Fruit fly (Drosophila melanogaster) whole organism, embryonic: ENCODE results near the gene Ykt6.

ENCODE experiments used
- Bdp1 ChIP-seq: fragments of 200-800 bp; sonication (Bioruptor generic); optimal IDR thresholded peaks from 3 replicates; lab custom pipeline; 2016; ENCODE audit warnings: missing biosample characterization, missing genetic modification characterization
- CG1602 ChIP-seq: fragments of 200-800 bp; sonication (Bioruptor generic); optimal IDR thresholded peaks from 3 replicates; lab custom pipeline; 2016; ENCODE audit warnings: missing biosample characterization, missing genetic modification characterization
- CG1603 ChIP-seq: fragments of 200-800 bp; sonication (Bioruptor generic); optimal IDR thresholded peaks from 2 replicates; lab custom pipeline; 2019; ENCODE audit warnings: missing biosample characterization, mild to moderate bottlenecking, missing genetic modification characterization, moderate library complexity
- CG18476 ChIP-seq: fragments of 200-800 bp; sonication (Bioruptor generic); optimal IDR thresholded peaks from 2 replicates; lab custom pipeline; 2016; ENCODE audit warnings: missing biosample characterization, mild to moderate bottlenecking, missing genetic modification characterization
- CG30431 ChIP-seq: fragments of 200-800 bp; sonication (Bioruptor generic); optimal IDR thresholded peaks from 2 replicates; lab custom pipeline; 2017; ENCODE audit warnings: missing biosample characterization, missing genetic modification characterization
- CG31441 ChIP-seq: fragments of 200-800 bp; sonication (Bioruptor generic); IDR thresholded peaks from 2 replicates; pipeline ENCODE4 v1.3.6; 2022; ENCODE audit warnings: missing biosample characterization, missing genetic modification characterization
- CG3407 ChIP-seq: fragments of 200-800 bp; sonication (Bioruptor generic); optimal IDR thresholded peaks from 2 replicates; lab custom pipeline; 2018; ENCODE audit warnings: missing biosample characterization, mild to moderate bottlenecking, missing genetic modification characterization
- CG34224 ChIP-seq: fragments of 200-800 bp; sonication (Bioruptor generic); IDR thresholded peaks from 3 replicates; pipeline ENCODE4 v1.3.6; 2022; ENCODE audit warnings: missing biosample characterization, missing genetic modification characterization; ENCODE audit not compliant: partially characterized antibody
- CG4282 ChIP-seq: fragments of 200-800 bp; sonication (Bioruptor generic); optimal IDR thresholded peaks from 2 replicates; lab custom pipeline; 2016; ENCODE audit warnings: missing biosample characterization, missing genetic modification characterization
- CG7987 ChIP-seq: fragments of 200-800 bp; sonication (Bioruptor generic); optimal IDR thresholded peaks from 2 replicates; lab custom pipeline; 2018; ENCODE audit warnings: missing biosample characterization, mild to moderate bottlenecking, missing genetic modification characterization, moderate library complexity
- CG8290 ChIP-seq, 3 experiments: fragments of 200-800 bp; sonication (Bioruptor generic); optimal IDR thresholded peaks; 2 replicates each; lab custom pipeline; 2016 to 2019; ENCODE audit warnings: missing biosample characterization in 3 of 3, missing genetic modification characterization in 3 of 3, mild to moderate bottlenecking in 2 of 3, moderate library complexity in 1 of 3
- CG9437 ChIP-seq: fragments of 200-800 bp; sonication (Bioruptor generic); optimal IDR thresholded peaks from 2 replicates; lab custom pipeline; 2018; ENCODE audit warnings: missing biosample characterization, mild to moderate bottlenecking, missing genetic modification characterization
- Dbx ChIP-seq: fragments of 200-800 bp; sonication (Bioruptor generic); IDR thresholded peaks from 3 replicates; pipeline ENCODE4 v1.3.6; 2022; ENCODE audit warnings: missing biosample characterization, missing genetic modification characterization
- HHEX ChIP-seq: fragments of 200-800 bp; sonication (Bioruptor generic); optimal IDR thresholded peaks from 3 replicates; lab custom pipeline; 2017; ENCODE audit warnings: missing biosample characterization, mild to moderate bottlenecking, missing genetic modification characterization, missing genetic modification reagents
- Hand ChIP-seq: fragments of 200-800 bp; sonication (Bioruptor generic); optimal IDR thresholded peaks from 2 replicates; lab custom pipeline; 2017; ENCODE audit warnings: mild to moderate bottlenecking, missing biosample characterization, missing genetic modification reagents, missing genetic modification characterization
- Hr51 ChIP-seq, 2 experiments: fragments of 200-800 bp; sonication (Bioruptor generic); optimal IDR thresholded peaks; 2 replicates in 1 of 2; 3 replicates in 1 of 2; lab custom pipeline; 2016 to 2018; ENCODE audit warnings: missing biosample characterization in 2 of 2, missing genetic modification characterization in 2 of 2, mild to moderate bottlenecking in 1 of 2, moderate library complexity in 1 of 2
- Kr ChIP-seq: fragments of 200-800 bp; sonication (Bioruptor generic); optimal IDR thresholded peaks from 2 replicates; lab custom pipeline; 2017; ENCODE audit warnings: missing biosample characterization, mild to moderate bottlenecking, missing genetic modification characterization
- Lpt ChIP-seq: fragments of >200 bp; optimal IDR thresholded peaks from 2 replicates; lab custom pipeline; 2018; ENCODE audit warnings: missing biosample characterization, missing genetic modification characterization
- NfI ChIP-seq: fragments of 200-800 bp; sonication (Bioruptor generic); optimal IDR thresholded peaks from 3 replicates; lab custom pipeline; 2018; ENCODE audit warnings: missing biosample characterization, mild to moderate bottlenecking, missing genetic modification characterization, moderate library complexity
- Oaz ChIP-seq: fragments of 200-800 bp; sonication (Bioruptor generic); IDR thresholded peaks from 2 replicates; pipeline ENCODE4 v1.3.6; 2022; ENCODE audit warnings: missing biosample characterization, missing genetic modification characterization
- Rx ChIP-seq: fragments of 200-800 bp; sonication (Bioruptor generic); IDR thresholded peaks from 2 replicates; pipeline ENCODE4 v1.3.6; 2022; ENCODE audit warnings: missing biosample characterization, missing genetic modification characterization
- Six4 ChIP-seq: fragments of 200-800 bp; sonication (Bioruptor generic); optimal IDR thresholded peaks from 2 replicates; lab custom pipeline; 2016; ENCODE audit warnings: missing biosample characterization, missing genetic modification characterization
- Ssrp ChIP-seq: fragments of 200-800 bp; sonication (Bioruptor generic); optimal IDR thresholded peaks from 2 replicates; lab custom pipeline; 2018; ENCODE audit warnings: missing biosample characterization, mild to moderate bottlenecking, missing genetic modification characterization, moderate library complexity
- Taf1 ChIP-seq: fragments of 200-800 bp; sonication (Bioruptor generic); IDR thresholded peaks from 2 replicates; pipeline ENCODE4 v1.3.6; 2022; ENCODE audit warnings: missing biosample characterization, missing genetic modification characterization
- Xrp1 ChIP-seq: fragments of 200-800 bp; sonication (Bioruptor generic); IDR thresholded peaks from 2 replicates; pipeline ENCODE4 v1.3.6; 2022; ENCODE audit warnings: missing biosample characterization, missing genetic modification characterization
- YL-1 ChIP-seq: fragments of 200-800 bp; sonication (Bioruptor generic); optimal IDR thresholded peaks from 3 replicates; lab custom pipeline; 2017; ENCODE audit warnings: missing biosample characterization, mild to moderate bottlenecking, missing genetic modification characterization
- ara ChIP-seq: fragments of 200-800 bp; sonication (Bioruptor generic); IDR thresholded peaks from 2 replicates; pipeline ENCODE4 v1.3.6; 2022; ENCODE audit warnings: missing biosample characterization, missing genetic modification characterization
- ato ChIP-seq: fragments of 200-800 bp; sonication (Bioruptor generic); IDR thresholded peaks from 2 replicates; pipeline ENCODE4 v1.3.6; 2022; ENCODE audit warnings: missing biosample characterization, missing genetic modification characterization; ENCODE audit not compliant: partially characterized antibody
- cas ChIP-seq: fragments of 200-800 bp; sonication (Bioruptor generic); IDR thresholded peaks from 2 replicates; pipeline ENCODE4 v1.3.6; 2022; ENCODE audit warnings: missing biosample characterization, missing genetic modification characterization
- chm ChIP-seq: fragments of 200-800 bp; sonication (Bioruptor generic); IDR thresholded peaks from 2 replicates; pipeline ENCODE4 v1.3.6; 2022; ENCODE audit warnings: missing biosample characterization, missing genetic modification characterization
- dmrt99B ChIP-seq: fragments of 200-800 bp; sonication (Bioruptor generic); optimal IDR thresholded peaks from 2 replicates; lab custom pipeline; 2018; ENCODE audit warnings: missing biosample characterization, mild to moderate bottlenecking, missing genetic modification characterization, moderate library complexity
- dysf ChIP-seq: fragments of 200-800 bp; sonication (Bioruptor generic); IDR thresholded peaks from 3 replicates; pipeline ENCODE4 v1.3.6; 2022; ENCODE audit warnings: missing biosample characterization, missing genetic modification characterization
- esg ChIP-seq: fragments of 200-800 bp; sonication (Bioruptor generic); conservative IDR thresholded peaks from 2 replicates; pipeline ENCODE4 v1.3.6; 2022; ENCODE audit warnings: missing biosample characterization, missing genetic modification characterization
- gce ChIP-seq: fragments of 200-800 bp; sonication (Bioruptor generic); IDR thresholded peaks from 3 replicates; pipeline ENCODE4 v1.3.6; 2022; ENCODE audit warnings: missing biosample characterization, missing genetic modification characterization
- grau ChIP-seq: fragments of 200-800 bp; optimal IDR thresholded peaks from 3 replicates; lab custom pipeline; 2019; ENCODE audit warnings: missing biosample characterization, mild to moderate bottlenecking, missing genetic modification characterization, moderate library complexity
- jing ChIP-seq: fragments of 200-800 bp; sonication (Bioruptor generic); optimal IDR thresholded peaks from 2 replicates; lab custom pipeline; 2018; ENCODE audit warnings: missing biosample characterization, mild to moderate bottlenecking, missing genetic modification characterization
- luna ChIP-seq: fragments of 200-800 bp; sonication (Bioruptor generic); optimal IDR thresholded peaks from 2 replicates; lab custom pipeline; 2016; ENCODE audit warnings: missing biosample characterization, missing genetic modification characterization
- mam ChIP-seq: fragments of 200-800 bp; sonication (Bioruptor generic); optimal IDR thresholded peaks from 3 replicates; lab custom pipeline; 2016; ENCODE audit warnings: missing biosample characterization, missing genetic modification characterization
- odd ChIP-seq: fragments of 200-800 bp; sonication (Bioruptor generic); optimal IDR thresholded peaks from 2 replicates; lab custom pipeline; 2017; ENCODE audit warnings: missing biosample characterization, mild to moderate bottlenecking, missing genetic modification characterization
- pum ChIP-seq: fragments of 200-800 bp; sonication (Bioruptor generic); optimal IDR thresholded peaks from 2 replicates; lab custom pipeline; 2016; ENCODE audit warnings: missing biosample characterization, missing genetic modification characterization
- pzg ChIP-seq: fragments of 200-800 bp; sonication (Bioruptor generic); optimal IDR thresholded peaks from 3 replicates; lab custom pipeline; 2018; ENCODE audit warnings: missing biosample characterization, mild to moderate bottlenecking, missing genetic modification characterization, moderate library complexity
- schlank ChIP-seq: fragments of 200-800 bp; sonication (Bioruptor generic); optimal IDR thresholded peaks from 2 replicates; lab custom pipeline; 2018; ENCODE audit warnings: missing biosample characterization, mild to moderate bottlenecking, missing genetic modification characterization
- sens-2 ChIP-seq: fragments of 200-800 bp; sonication (Bioruptor generic); IDR thresholded peaks from 2 replicates; pipeline ENCODE4 v1.3.6; 2022; ENCODE audit warnings: missing biosample characterization, missing genetic modification characterization
- sisA ChIP-seq: fragments of 200-800 bp; sonication (Bioruptor generic); IDR thresholded peaks from 2 replicates; pipeline ENCODE4 v1.3.6; 2022; ENCODE audit warnings: missing biosample characterization, missing genetic modification characterization
- tap ChIP-seq: fragments of 200-800 bp; optimal IDR thresholded peaks from 3 replicates; lab custom pipeline; 2019; ENCODE audit warnings: missing biosample characterization, mild to moderate bottlenecking, missing genetic modification characterization, moderate library complexity
- tin ChIP-seq: fragments of 200-800 bp; sonication (Bioruptor generic); optimal IDR thresholded peaks from 3 replicates; lab custom pipeline; 2016; ENCODE audit warnings: missing biosample characterization, missing genetic modification characterization
- vfl ChIP-seq: fragments of 200-800 bp; sonication (Bioruptor generic); optimal IDR thresholded peaks from 2 replicates; lab custom pipeline; 2016; ENCODE audit warnings: missing biosample characterization, missing genetic modification characterization
- zfh2 ChIP-seq: fragments of 200-800 bp; sonication (Bioruptor generic); optimal IDR thresholded peaks from 2 replicates; lab custom pipeline; 2016; ENCODE audit warnings: missing biosample characterization, missing genetic modification characterization

Ykt6 gene

dm6 chrX:7901153-7902038, 18.8 kb upstream of the Ykt6 start, which contains the start of the genes RpS6 and bys (continued):
- TF ChIP-seq CG1602 (GFP tag; lab: Kevin White, UChicago) (no peak), Hr51 (GFP tag; optimal IDR thresholded peaks at IDR 0.05; lab: Kevin White, UChicago) (no peak), sisA (GFP tag; lab: Robert Waterston, UW) (0 out of 2 replicates have a peak, but pooled peaks have one; percentile 20), grau (peak; percentile 2), CG34224 (GFP tag; lab: Robert Waterston, UW) (peak; percentile 70), pzg (peak; percentile 58), CG8290 (GFP tag; optimal IDR thresholded peaks at IDR 0.05; lab: Kevin White, UChicago) (no peak), CG8290 (tag; optimal IDR thresholded peaks at IDR 0.05; lab: Kevin White, UChicago) (peak in 1 of 2 experiments; percentile 65), Bdp1 (GFP tag; lab: Kevin White, UChicago) (no peak), mam (GFP tag; lab: Kevin White, UChicago) (peak; percentile 31), sens-2 (GFP tag; lab: Robert Waterston, UW) (0 out of 2 replicates have a peak, but pooled peaks have one; percentile 15), luna (no peak), CG9437 (GFP tag; lab: Kevin White, UChicago) (peak; percentile 63), cas (GFP tag; lab: Robert Waterston, UW) (no peak), Dbx (GFP tag; lab: Robert Waterston, UW) (peak; percentile 25; the same call in 1 of the 3 replicates), Ssrp (tag; lab: Kevin White, UChicago) (no peak), odd (GFP tag; lab: Kevin White, UChicago) (peak; percentile 51), jing (GFP tag; lab: Kevin White, UChicago) (no peak), dmrt99B (tag; lab: Kevin White, UChicago) (peak; percentile 19), NfI (GFP tag; lab: Kevin White, UChicago) (peak; percentile 72), gce (GFP tag; lab: Robert Waterston, UW) (no peak), YL-1 (GFP tag; lab: Kevin White, UChicago) (peak; percentile 63), Oaz (peak; percentile 15; the same call in 1 of the 2 replicates), CG18476 (peak; percentile 21), Lpt (GFP tag; lab: Kevin White, UChicago) (no peak), Hand (GFP tag; lab: Kevin White, UChicago) (no peak), schlank (peak; percentile 64), ara (peak; percentile 13; the same call in 1 of the 2 replicates), CG7987 (GFP tag; lab: Kevin White, UChicago) (peak; percentile 76), tap (no peak), CG31441 (GFP tag; lab: Robert Waterston, UW) (peak; percentile 43; the same call in 1 of the 2 replicates), CG3407 (GFP tag; lab: Kevin White, UChicago) (no peak), Kr (no peak), CG1603 (tag; lab: Kevin White, UChicago) (peak; percentile 61), CG4282 (GFP tag; lab: Kevin White, UChicago) (no peak), Xrp1 (GFP tag; lab: Robert Waterston, UW) (no peak), dysf (peak; percentile 42; the same call in 2 of the 3 replicates), Six4 (GFP tag; lab: Kevin White, UChicago) (no peak), pum (GFP tag; lab: Kevin White, UChicago) (peak; percentile 1), CG30431 (GFP tag; lab: Kevin White, UChicago) (no peak), HHEX (GFP tag; lab: Kevin White, UChicago) (peak; percentile 57), tin (peak; percentile 36), chm (GFP tag; lab: Robert Waterston, UW) (peak; percentile 65), zfh2 (GFP tag; lab: Kevin White, UChicago) (peak; percentile 49), Taf1 (GFP tag; lab: Robert Waterston, UW) (no peak; the same call in 1 of the 2 replicates), vfl (GFP tag; lab: Kevin White, UChicago) (no peak), esg (GFP tag; lab: Robert Waterston, UW) (no peak), ato (GFP tag; lab: Robert Waterston, UW) (peak; percentile 76), Rx (GFP tag; lab: Robert Waterston, UW) (peak; percentile 17; the same call in 1 of the 2 replicates)
